Fruit fly (Drosophila melanogaster) ovary, adult (tissue): ENCODE measurements around the gene Cp7Fa.

Experiments
- CG17801 ChIP-seq: fragments of 200-800 bp; optimal IDR thresholded peaks from 2 replicates; lab custom pipeline; 2019; ENCODE audit warnings: missing biosample characterization, mild to moderate bottlenecking, missing genetic modification characterization, moderate library complexity; ENCODE audit not compliant: partially characterized antibody

The Cp7Fa gene

DNA sequence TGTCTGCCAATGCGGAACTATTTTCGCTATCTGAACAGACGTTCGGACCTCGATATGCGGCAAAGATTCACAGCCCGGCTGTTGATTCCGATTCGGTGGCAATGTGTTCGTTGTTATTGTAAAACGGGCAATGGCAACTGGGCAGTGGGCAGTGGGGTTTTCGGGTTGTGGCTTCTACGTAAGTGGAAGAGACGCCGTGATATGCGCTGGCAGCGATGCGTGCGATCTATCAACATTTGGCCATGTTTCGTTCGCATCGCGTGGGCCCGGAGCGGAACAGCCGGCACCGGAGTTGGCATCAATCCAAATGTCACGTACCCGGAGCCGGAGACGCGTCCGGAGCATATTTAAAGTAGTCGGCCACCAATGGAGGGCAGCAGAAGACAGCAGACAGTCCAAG lies 10.8 kb downstream of the Cp7Fa start, which contains the start of gene Cp38:
Gene Cp38 (plus strand): TSS at position 376 of the 400 bp plus-strand sequence.
- TF ChIP-seq CG17801 (GFP tag; lab: Kevin White, UChicago): no peak

DNA sequence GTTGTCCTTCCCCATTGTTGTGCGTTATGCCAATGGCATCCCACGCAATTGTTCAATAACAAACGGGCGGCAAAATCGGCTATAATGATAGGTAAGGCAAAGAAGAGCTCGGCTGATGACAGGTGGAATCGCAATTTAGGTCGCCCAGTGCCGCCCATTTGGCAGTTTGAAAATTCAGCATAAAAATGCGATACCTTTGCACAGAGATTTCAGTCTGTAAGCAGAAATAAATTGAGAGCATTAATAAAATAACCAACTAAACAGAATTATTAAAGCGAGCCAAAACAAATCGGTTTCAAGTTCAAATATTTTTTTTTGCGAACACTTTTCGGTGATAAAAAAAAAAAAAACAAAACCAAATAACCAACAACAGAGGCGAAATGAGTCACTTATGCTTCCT lies 13.0 kb downstream of the Cp7Fa start, which contains the start of gene CG33223:
Gene CG33223 (minus strand): TSS at position 215 of the 400 bp plus-strand sequence.
- TF ChIP-seq CG17801 (GFP tag; lab: Kevin White, UChicago): no peak

DNA sequence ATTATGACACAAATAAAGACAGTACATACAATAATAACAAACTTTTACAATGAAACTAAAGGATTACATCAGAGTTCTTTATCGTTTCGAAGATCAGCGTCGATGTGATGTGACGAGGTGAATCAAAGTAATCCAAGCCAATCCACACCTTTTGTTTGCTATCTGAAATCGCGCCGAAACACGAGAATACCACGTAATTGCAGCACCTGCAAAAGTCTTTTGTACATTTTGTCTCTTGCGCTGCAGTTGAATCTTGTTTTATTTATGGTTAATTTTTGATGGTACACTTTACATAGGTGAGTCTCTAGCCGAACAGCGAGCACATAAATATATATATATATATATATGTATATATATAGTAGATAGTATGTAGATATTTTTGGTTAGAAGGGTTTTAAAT lies 14.1 kb downstream of the Cp7Fa start:
- no peak for TF ChIP-seq CG17801 (GFP tag; lab: Kevin White, UChicago)

DNA sequence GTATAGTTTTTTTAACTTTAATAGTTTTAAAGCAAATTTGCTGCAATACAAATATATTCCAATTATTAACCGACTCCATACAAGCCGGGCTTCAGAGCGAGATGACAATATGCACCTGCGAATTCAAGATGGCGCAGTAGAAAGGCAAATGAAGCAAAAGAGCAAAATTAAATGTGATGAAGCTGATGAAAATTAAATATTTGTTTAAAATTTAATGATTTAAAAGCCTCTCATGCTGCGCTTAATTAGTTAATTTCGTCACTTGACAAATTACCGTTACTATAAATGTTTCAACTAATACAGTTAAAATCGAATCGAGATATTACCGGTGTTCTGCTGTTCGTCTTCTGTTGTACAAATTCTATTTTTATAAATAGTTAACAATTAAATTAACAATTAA lies 18.4 kb downstream of the Cp7Fa start, which contains the start of gene CG33181:
Gene CG33181 (plus strand): TSS at position 301 of the 400 bp plus-strand sequence.
- TF ChIP-seq CG17801 (GFP tag; lab: Kevin White, UChicago): no peak

DNA sequence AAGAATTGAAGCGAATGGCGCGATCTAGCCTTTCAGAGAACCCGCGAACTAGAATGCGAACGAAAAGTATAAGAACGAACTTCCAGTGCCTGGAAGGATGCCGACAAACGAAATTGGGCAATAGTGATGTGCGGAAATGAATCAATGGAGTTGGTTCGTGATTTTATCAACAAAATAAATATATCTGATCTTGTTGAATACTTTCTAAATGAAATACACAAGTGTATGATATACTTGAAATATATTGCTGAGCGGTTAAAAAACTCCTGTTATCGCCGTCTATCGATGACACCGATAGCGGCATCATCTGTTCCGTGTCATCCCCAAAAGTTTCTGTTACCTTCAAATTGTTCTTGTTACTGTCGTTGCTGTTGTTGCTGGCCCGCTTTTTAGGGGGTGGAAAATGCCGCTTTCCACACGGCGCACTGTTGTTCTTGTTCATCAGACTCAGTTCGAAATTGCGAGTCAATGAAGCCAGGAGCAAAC lies 18.8 kb downstream of the Cp7Fa start, which contains the start of gene otu:
Gene otu (minus strand): TSS at position 51 of the 486 bp plus-strand sequence.
- TF ChIP-seq CG17801 (GFP tag; lab: Kevin White, UChicago): no peak

DNA sequence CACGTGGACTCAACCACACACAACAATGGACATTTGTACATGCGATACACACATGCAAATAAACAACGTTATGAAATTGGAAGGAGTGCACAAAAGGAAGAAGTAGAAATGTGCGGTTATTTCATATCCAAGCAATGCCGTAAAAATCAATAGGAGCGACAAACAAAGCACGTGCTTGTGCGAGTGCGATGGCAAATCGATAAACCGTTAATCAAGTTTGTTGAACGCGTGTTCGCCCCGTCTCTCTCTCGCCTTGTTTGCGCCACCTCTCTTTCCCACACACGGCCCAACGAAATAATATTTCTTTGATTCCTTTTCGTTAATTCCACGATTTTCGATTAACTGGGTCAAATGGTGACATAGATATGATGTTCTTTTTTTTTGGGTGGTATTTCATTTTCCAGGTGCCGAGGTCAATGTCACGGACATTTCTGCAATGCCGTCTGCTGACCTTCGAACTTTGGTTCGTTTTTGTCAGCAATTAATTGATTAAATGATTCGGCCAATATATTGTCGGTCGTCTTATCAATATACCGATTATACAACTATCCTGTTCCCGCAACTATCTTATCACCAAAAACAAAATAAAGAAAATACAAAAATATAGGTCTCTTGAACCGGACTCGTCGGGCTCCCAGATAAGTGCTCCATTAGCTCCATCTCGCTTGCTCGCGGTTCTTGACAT lies 19.7 kb downstream of the Cp7Fa start:
- TF ChIP-seq CG17801 (GFP tag; lab: Kevin White, UChicago): no peak

DNA sequence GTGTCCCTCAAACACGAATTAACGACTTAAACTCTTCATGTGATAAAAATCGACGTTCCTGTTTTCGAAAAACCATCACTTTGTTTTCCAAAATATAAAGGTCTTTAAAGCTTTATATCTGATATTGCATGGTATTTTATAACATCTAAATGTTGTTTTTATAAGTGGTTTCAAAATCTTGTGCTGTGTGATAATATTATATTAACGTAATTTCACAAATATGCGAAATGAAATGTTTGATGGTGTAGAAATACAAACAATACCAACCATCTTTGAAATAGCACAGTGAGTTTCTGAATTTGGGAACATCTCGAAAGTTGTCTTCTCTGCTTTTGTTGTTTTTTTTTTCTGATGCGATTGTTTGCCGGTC lies 20.3 kb downstream of the Cp7Fa start:
- no peak for TF ChIP-seq CG17801 (GFP tag; lab: Kevin White, UChicago)

DNA sequence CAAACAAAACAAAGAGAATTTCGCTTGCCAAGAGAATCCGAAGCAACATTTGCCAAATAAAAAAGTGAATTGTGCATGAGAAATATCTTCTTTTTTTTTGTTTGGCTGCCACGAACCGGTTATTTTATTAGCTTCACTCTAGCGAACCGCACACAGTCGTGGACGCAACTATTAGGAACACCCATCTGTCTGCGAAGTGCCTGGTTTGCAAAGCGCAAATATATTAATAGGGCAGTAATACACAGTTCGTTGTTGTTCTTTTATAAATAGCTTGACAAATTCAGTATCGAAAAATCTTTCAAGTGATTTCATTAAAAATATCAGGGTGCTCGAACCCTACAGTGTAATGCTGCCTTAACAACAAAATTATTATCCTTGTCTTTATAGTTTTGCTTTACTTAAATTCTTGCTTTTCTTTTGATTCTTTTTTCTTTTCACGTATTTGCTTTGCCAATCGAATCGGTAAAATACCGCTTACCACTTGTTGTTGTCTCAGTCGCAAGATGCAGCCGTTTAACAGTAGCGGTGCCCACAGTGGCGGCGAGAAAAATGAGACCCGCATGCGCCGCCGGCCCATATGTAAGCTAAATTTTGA lies 20.9 kb downstream of the Cp7Fa start:
- TF ChIP-seq CG17801 (GFP tag; lab: Kevin White, UChicago): no peak

DNA sequence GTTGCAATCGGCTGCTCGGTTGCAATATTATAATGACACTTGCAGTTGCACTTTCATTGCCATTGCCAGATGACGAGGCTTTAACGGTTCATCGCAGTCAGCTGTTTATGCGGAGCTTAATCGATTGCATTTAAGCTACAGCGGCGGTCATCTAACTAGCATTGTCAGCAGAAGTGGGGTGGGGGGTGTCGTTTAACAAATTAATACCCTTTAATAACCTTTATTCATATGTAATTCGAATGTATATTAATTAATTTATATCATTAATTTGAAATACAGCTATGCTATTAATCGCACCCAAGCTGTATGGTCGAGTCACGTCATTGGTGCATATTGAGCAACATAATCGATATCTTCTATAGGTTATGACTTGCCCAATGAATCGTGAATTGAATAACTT lies 22.2 kb downstream of the Cp7Fa start:
- TF ChIP-seq CG17801 (GFP tag; lab: Kevin White, UChicago): no peak

DNA sequence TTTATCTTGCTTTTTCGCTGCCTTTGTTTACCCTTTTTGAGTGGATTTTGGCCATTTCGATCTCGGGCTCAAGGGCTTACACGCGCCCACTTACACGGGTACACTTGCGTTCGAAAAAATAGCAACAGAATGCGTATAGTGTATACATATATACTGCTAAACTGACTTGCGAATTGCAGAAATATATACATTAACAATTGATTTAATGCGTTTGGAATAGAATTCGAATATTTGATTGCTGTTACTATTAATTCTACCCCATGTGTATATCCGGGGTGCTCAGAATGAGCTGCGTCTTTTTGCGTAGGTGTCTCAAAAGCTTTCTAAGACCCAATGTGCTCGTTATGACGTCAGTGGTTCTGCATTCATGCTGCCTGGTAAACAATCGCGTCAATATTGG lies 22.8 kb downstream of the Cp7Fa start:
- no peak for TF ChIP-seq CG17801 (GFP tag; lab: Kevin White, UChicago)

DNA sequence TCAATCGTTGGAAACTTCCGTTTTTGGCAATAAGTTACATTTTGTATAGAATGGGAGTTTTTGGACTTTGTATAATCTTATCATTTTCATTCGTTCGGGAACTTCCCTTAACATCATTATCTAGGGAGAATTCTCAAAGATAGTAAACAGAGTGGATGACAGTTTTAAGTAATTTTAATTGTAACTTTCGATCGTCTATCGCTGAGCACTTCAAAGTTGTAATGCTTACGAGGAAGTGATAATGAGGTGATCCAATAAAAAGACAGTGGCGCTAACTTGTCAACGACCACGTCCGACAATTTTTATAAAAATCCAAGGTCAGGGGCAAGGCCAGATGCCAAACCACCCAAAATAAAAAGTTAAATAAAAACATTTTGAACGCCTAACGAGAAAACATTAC lies 25.7 kb downstream of the Cp7Fa start:
- no peak for TF ChIP-seq CG17801 (GFP tag; lab: Kevin White, UChicago)

DNA sequence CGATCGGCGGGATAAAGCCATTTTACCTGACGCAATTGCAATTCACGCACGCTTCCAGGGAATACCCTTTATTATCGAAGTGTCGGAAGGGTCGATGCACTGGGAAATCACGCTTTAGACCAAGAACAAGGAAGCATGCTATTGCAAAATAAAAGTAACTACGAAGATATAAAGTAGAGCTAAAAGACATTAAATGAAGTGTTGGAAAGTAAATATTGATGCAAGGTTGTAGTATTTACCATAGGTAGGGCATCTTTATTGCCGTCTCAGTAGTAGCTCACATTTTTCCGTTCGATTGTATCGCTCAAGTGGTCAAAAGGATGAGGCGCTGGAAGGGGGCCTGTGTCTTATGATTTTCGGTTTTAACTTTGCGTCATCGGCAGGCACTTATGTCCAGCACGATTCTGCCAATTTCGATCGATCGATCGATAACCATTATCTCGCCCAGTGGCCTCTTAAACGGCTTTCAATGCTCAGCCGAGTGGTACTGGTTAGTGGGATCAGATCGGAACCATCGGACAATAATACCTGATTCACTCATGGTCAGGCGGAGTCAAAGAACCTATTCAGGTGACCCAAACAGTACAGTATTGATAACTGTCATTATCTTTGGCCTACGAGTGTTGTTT lies 27.0 kb downstream of the Cp7Fa start:
- TF ChIP-seq CG17801 (GFP tag; lab: Kevin White, UChicago): no peak

DNA sequence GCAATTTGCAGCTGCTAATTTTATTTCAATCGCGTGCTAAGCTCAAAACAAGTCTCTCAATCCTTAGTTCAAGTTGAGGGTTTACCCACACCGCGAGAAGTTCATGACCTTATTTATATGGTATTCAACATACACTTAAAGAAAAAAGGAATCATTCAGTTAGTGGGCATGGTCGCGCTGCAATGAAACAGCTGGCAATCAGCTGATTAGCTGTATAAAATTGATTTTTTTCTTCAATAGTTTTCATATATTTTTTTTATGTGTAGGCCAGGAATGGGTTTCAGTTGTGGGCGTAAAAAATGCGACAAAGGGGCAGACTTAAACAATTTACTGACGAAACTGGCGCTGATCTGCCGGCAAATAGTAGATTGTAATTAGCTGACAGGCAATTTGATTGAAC lies 28.5 kb downstream of the Cp7Fa start:
- TF ChIP-seq CG17801 (GFP tag; lab: Kevin White, UChicago): no peak

DNA sequence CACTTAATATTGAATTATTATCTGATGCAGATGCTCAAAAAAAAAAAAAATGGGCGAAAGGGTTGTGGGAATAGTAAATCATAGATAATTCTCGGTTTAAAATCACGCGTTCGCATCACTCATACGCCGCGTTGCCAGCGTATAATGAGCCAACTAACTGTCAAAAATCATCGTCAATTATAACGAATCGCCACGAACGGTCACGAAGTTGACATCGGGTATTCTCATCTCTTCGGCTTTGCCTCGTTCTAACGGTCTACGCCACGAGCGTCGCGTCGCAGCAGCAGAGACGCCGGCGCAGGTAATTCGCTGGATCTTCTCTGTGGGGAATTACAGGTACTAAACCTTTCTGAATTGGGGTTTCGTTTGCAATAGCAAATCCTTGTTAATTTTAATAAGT lies 30.7 kb downstream of the Cp7Fa start:
- no peak for TF ChIP-seq CG17801 (GFP tag; lab: Kevin White, UChicago)

DNA sequence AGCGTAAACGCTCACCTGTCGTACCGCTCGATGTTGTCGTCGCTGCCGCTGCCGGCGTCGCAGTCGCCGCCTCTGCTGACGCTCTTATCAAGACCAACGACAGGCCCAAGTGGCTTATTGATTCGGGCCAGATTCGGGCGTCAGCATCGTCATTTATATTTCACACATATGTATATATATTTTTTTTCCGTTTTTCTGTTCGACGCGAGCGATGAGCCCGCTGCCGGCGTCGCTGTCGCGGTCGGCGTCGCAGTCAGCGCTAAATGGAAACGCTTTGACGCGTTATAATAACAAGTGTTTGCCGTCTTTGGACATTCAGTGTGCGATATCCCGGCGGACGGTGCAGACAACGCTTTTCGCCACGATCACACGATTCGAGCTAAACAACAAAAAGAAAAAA lies 31.4 kb downstream of the Cp7Fa start:
- no peak for TF ChIP-seq CG17801 (GFP tag; lab: Kevin White, UChicago)
